Worm (Caenorhabditis elegans) whole organism, L2 larva: Measurements from ENCODE around the gene bath-26.

ENCODE experiments used
- ama-1 ChIP-seq: fragments of 150-350 bp; optimal IDR thresholded peaks from 2 replicates; lab custom pipeline; 2018; ENCODE audit warnings: inconsistent platforms
- fos-1 ChIP-seq: fragments of 150-350 bp; optimal IDR thresholded peaks from 2 replicates; lab custom pipeline; 2014; ENCODE audit warnings: missing biosample characterization, missing genetic modification characterization
- ztf-4 ChIP-seq: fragments of 150-350 bp; optimal IDR thresholded peaks from 2 replicates; lab custom pipeline; 2014; ENCODE audit warnings: missing biosample characterization, missing genetic modification characterization

DNA sequence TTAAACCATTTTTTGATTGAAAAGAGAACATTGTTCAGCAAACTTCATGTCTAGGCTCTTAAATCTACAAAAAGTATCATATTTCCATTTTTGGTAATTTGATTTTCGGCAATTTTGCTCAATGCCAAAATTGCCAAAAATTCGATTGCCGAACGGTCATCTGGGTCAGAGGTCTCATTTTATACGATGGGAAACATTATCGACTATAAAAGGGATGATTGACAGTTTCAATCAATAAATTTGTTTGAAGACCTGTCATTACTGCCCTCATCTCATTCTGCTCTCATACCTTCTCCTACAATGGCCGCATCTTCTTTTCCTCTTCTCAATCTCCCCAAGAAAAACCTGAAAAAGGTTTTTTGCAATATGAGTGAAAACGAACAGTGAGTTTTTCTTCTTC, 38.7 kb downstream of the bath-26 start, which contains the start of gene K05F6.14:
- no peak for TF ChIP-seq ama-1 (lab: Kevin White, UChicago)
- TF ChIP-seq ztf-4 (tag; lab: Kevin White, UChicago): no peak
- TF ChIP-seq fos-1 (tag; lab: Kevin White, UChicago): no peak
